Fruit fly (Drosophila melanogaster) whole organism, prepupa: ENCODE results near the gene CNMaR.
A peak's percentile ranks its signal among the peaks of the same experiment; 100 is the strongest.

Experiments
- CG10631 ChIP-seq: fragments of 200-800 bp; sonication (Bioruptor generic); optimal IDR thresholded peaks from 2 replicates; lab custom pipeline; 2016; ENCODE audit warnings: missing biosample characterization, missing genetic modification characterization
- CG10669 ChIP-seq: fragments of 200-800 bp; sonication (Bioruptor generic); optimal IDR thresholded peaks from 3 replicates; lab custom pipeline; 2018; ENCODE audit warnings: missing biosample characterization, mild to moderate bottlenecking, missing genetic modification characterization, moderate library complexity
- CG11762 ChIP-seq: fragments of 200-800 bp; sonication (Bioruptor generic); optimal IDR thresholded peaks from 3 replicates; lab custom pipeline; 2016; ENCODE audit warnings: missing biosample characterization, missing genetic modification characterization; ENCODE audit not compliant: insufficient read depth
- CG11902 ChIP-seq: fragments of 200-800 bp; sonication (Bioruptor generic); optimal IDR thresholded peaks from 3 replicates; lab custom pipeline; 2016; ENCODE audit warnings: missing biosample characterization, missing genetic modification characterization
- CG1621 ChIP-seq: fragments of 200-800 bp; sonication (Bioruptor generic); optimal IDR thresholded peaks from 3 replicates; lab custom pipeline; 2018; ENCODE audit warnings: missing biosample characterization, mild to moderate bottlenecking, missing genetic modification characterization
- CG16779 ChIP-seq: fragments of 200-800 bp; sonication (Bioruptor generic); optimal IDR thresholded peaks from 3 replicates; lab custom pipeline; 2017; ENCODE audit warnings: missing biosample characterization, mild to moderate bottlenecking, missing genetic modification characterization
- CG3032 ChIP-seq: fragments of 200-800 bp; optimal IDR thresholded peaks from 2 replicates; lab custom pipeline; 2019; ENCODE audit warnings: missing biosample characterization, mild to moderate bottlenecking, missing genetic modification characterization, moderate library complexity
- CG32006 ChIP-seq: fragments of 200-800 bp; sonication (Bioruptor generic); optimal IDR thresholded peaks from 3 replicates; lab custom pipeline; 2017; ENCODE audit warnings: missing biosample characterization, mild to moderate bottlenecking, missing genetic modification characterization
- CG34406 ChIP-seq: fragments of 200-800 bp; sonication (Bioruptor generic); optimal IDR thresholded peaks from 3 replicates; lab custom pipeline; 2016; ENCODE audit warnings: missing biosample characterization, missing genetic modification characterization
- CG4318 ChIP-seq: fragments of 200-800 bp; sonication (Bioruptor generic); optimal IDR thresholded peaks from 3 replicates; lab custom pipeline; 2017; ENCODE audit warnings: missing biosample characterization, mild to moderate bottlenecking, missing genetic modification characterization
- CG6808 ChIP-seq: fragments of 200-800 bp; sonication (Bioruptor generic); optimal IDR thresholded peaks from 3 replicates; lab custom pipeline; 2017; ENCODE audit warnings: missing biosample characterization, missing genetic modification characterization, mild to moderate bottlenecking, moderate library complexity, missing genetic modification reagents
- CG8119 ChIP-seq: fragments of 200-800 bp; sonication (Bioruptor generic); IDR thresholded peaks from 3 replicates; pipeline ENCODE4 v1.3.6; 2022; ENCODE audit warnings: missing biosample characterization, missing genetic modification characterization
- CG8319 ChIP-seq: fragments of 200-800 bp; sonication (Bioruptor generic); optimal IDR thresholded peaks from 3 replicates; lab custom pipeline; 2016; ENCODE audit warnings: missing biosample characterization, missing genetic modification characterization
- CG8632 ChIP-seq: fragments of 200-800 bp; sonication (Bioruptor generic); optimal IDR thresholded peaks from 3 replicates; lab custom pipeline; 2016; ENCODE audit warnings: missing biosample characterization, missing genetic modification characterization
- Eip75B ChIP-seq: fragments of 200-800 bp; sonication (Bioruptor generic); optimal IDR thresholded peaks from 3 replicates; lab custom pipeline; 2016; ENCODE audit warnings: missing biosample characterization, missing genetic modification characterization
- Gug ChIP-seq: fragments of 200-800 bp; sonication (Bioruptor generic); IDR thresholded peaks from 2 replicates; pipeline ENCODE4 v1.3.6; 2022; ENCODE audit warnings: missing biosample characterization, missing genetic modification characterization
- Hr38 ChIP-seq: sonication (Bioruptor generic); optimal IDR thresholded peaks from 2 replicates; lab custom pipeline; 2016; ENCODE audit warnings: missing biosample characterization, missing genetic modification characterization
- Hr39 ChIP-seq: fragments of 200-800 bp; sonication (Bioruptor generic); optimal IDR thresholded peaks from 2 replicates; lab custom pipeline; 2016; ENCODE audit warnings: missing biosample characterization, missing genetic modification characterization
- Lpt ChIP-seq: fragments of 200-800 bp; sonication (Bioruptor generic); optimal IDR thresholded peaks from 3 replicates; lab custom pipeline; 2016; ENCODE audit warnings: missing biosample characterization, missing genetic modification characterization
- Met ChIP-seq: fragments of 200-800 bp; sonication (Bioruptor generic); optimal IDR thresholded peaks from 3 replicates; lab custom pipeline; 2016; ENCODE audit warnings: missing biosample characterization, missing genetic modification characterization
- OdsH ChIP-seq: fragments of 200-800 bp; sonication (Bioruptor generic); optimal IDR thresholded peaks from 3 replicates; lab custom pipeline; 2016; ENCODE audit warnings: missing biosample characterization, missing genetic modification characterization
- Smox ChIP-seq: fragments of 200-800 bp; sonication (Bioruptor generic); optimal IDR thresholded peaks from 3 replicates; lab custom pipeline; 2016; ENCODE audit warnings: missing biosample characterization, missing genetic modification characterization
- Sox102F ChIP-seq: fragments of 200-800 bp; sonication (Bioruptor generic); optimal IDR thresholded peaks from 2 replicates; lab custom pipeline; 2016; ENCODE audit warnings: missing biosample characterization, mild to moderate bottlenecking, missing genetic modification characterization
- Sox14 ChIP-seq: fragments of 200-800 bp; sonication (Bioruptor generic); optimal IDR thresholded peaks from 3 replicates; lab custom pipeline; 2016; ENCODE audit warnings: missing biosample characterization, missing genetic modification characterization
- Sox15 ChIP-seq: fragments of 200-800 bp; sonication (Bioruptor generic); optimal IDR thresholded peaks from 3 replicates; lab custom pipeline; 2016; ENCODE audit warnings: missing biosample characterization, missing genetic modification characterization
- acj6 ChIP-seq: fragments of 200-800 bp; sonication (Bioruptor generic); optimal IDR thresholded peaks from 3 replicates; lab custom pipeline; 2016; ENCODE audit warnings: missing biosample characterization, missing genetic modification characterization
- cyc ChIP-seq: fragments of 200-800 bp; sonication (Bioruptor generic); optimal IDR thresholded peaks from 3 replicates; lab custom pipeline; 2016; ENCODE audit warnings: missing biosample characterization, missing genetic modification characterization
- dac ChIP-seq: fragments of 200-800 bp; sonication (Bioruptor generic); optimal IDR thresholded peaks from 2 replicates; lab custom pipeline; 2017; ENCODE audit warnings: missing biosample characterization, mild to moderate bottlenecking, missing genetic modification characterization
- dsx ChIP-seq: fragments of 200-800 bp; optimal IDR thresholded peaks from 3 replicates; lab custom pipeline; 2019; ENCODE audit warnings: missing biosample characterization, mild to moderate bottlenecking, missing genetic modification characterization, moderate library complexity; ENCODE audit not compliant: poor library complexity, severe bottlenecking
- eg ChIP-seq: fragments of 200-800 bp; sonication (Bioruptor generic); IDR thresholded peaks from 3 replicates; pipeline ENCODE4 v1.3.6; 2022; ENCODE audit warnings: missing biosample characterization, missing genetic modification characterization
- fkh ChIP-seq: fragments of 200-800 bp; sonication (Bioruptor generic); optimal IDR thresholded peaks from 3 replicates; lab custom pipeline; 2017; ENCODE audit warnings: missing biosample characterization, mild to moderate bottlenecking, missing genetic modification characterization, moderate library complexity
- net ChIP-seq: fragments of 200-800 bp; sonication (Bioruptor generic); optimal IDR thresholded peaks from 3 replicates; lab custom pipeline; 2016; ENCODE audit warnings: missing biosample characterization, missing genetic modification characterization
- pdm3 ChIP-seq: fragments of 200-800 bp; sonication (Bioruptor generic); optimal IDR thresholded peaks from 3 replicates; lab custom pipeline; 2016; ENCODE audit warnings: missing biosample characterization, missing genetic modification characterization
- salr ChIP-seq, 2 experiments: fragments of 200-800 bp; sonication (Bioruptor generic); optimal IDR thresholded peaks; 3 replicates each; lab custom pipeline; 2016 to 2018; ENCODE audit warnings: missing biosample characterization in 2 of 2, missing genetic modification characterization in 2 of 2, mild to moderate bottlenecking in 1 of 2
- ss ChIP-seq, 2 experiments: fragments of 200-800 bp; sonication (Bioruptor generic); optimal IDR thresholded peaks; 2 replicates in 1 of 2; 3 replicates in 1 of 2; lab custom pipeline; 2017 to 2018; ENCODE audit warnings: mild to moderate bottlenecking in 2 of 2, missing biosample characterization in 2 of 2, missing genetic modification characterization in 2 of 2, moderate library complexity in 1 of 2
- svp ChIP-seq: fragments of 200-800 bp; sonication (Bioruptor generic); peaks from one replicate; lab custom pipeline; 2016; ENCODE audit warnings: missing biosample characterization, missing genetic modification characterization
- topi ChIP-seq: fragments of 200-800 bp; sonication (Bioruptor generic); optimal IDR thresholded peaks from 3 replicates; lab custom pipeline; 2016; ENCODE audit warnings: missing biosample characterization, missing genetic modification characterization
- vri ChIP-seq: fragments of 200-800 bp; sonication (Bioruptor generic); optimal IDR thresholded peaks from 3 replicates; lab custom pipeline; 2016; ENCODE audit warnings: missing biosample characterization, mild to moderate bottlenecking, missing genetic modification characterization

The CNMaR gene

dm6 chr3L:9696650-9697526 lies 53.0 kb downstream of the CNMaR start, which contains the start of gene Prps (continued):
- TF ChIP-seq topi (GFP tag; lab: Kevin White, UChicago) (peak; percentile 91), ss (GFP tag; optimal IDR thresholded peaks at IDR 0.05; lab: Kevin White, UChicago) (peak; percentile 84 to 86), CG3032 (peak; percentile 79), CG1621 (tag; lab: Kevin White, UChicago) (peak; percentile 72), CG34406 (GFP tag; lab: Kevin White, UChicago) (peak; percentile 73), Hr38 (no peak), CG11902 (GFP tag; lab: Kevin White, UChicago) (peak; percentile 68), Lpt (GFP tag; lab: Kevin White, UChicago) (peak; percentile 70), Gug (GFP tag; lab: Robert Waterston, UW) (peak; percentile 71), eg (GFP tag; lab: Robert Waterston, UW) (peak; percentile 88), Met (GFP tag; lab: Kevin White, UChicago) (peak; percentile 89), OdsH (GFP tag; lab: Kevin White, UChicago) (peak; percentile 83), acj6 (GFP tag; lab: Kevin White, UChicago) (peak; percentile 83), CG32006 (GFP tag; lab: Kevin White, UChicago) (peak; percentile 70), Sox15 (GFP tag; lab: Kevin White, UChicago) (peak; percentile 61), Eip75B (GFP tag; lab: Kevin White, UChicago) (peak; percentile 91), dac (GFP tag; lab: Kevin White, UChicago) (peak; percentile 24), net (GFP tag; lab: Kevin White, UChicago) (peak; percentile 87), cyc (peak; percentile 90), CG8632 (GFP tag; lab: Kevin White, UChicago) (peak; percentile 83), CG6808 (GFP tag; lab: Kevin White, UChicago) (peak; percentile 77), CG4318 (GFP tag; lab: Kevin White, UChicago) (no peak), CG10669 (peak; percentile 82), CG10631 (GFP tag; lab: Kevin White, UChicago) (no peak), fkh (GFP tag; lab: Kevin White, UChicago) (peak; percentile 23), Sox102F (GFP tag; lab: Kevin White, UChicago) (peak; percentile 93), Smox (peak; percentile 85), CG8119 (GFP tag; lab: Robert Waterston, UW) (peak; percentile 78; the same call in 2 of the 3 replicates), Sox14 (GFP tag; lab: Kevin White, UChicago) (peak; percentile 82), pdm3 (peak; percentile 88), Hr39 (GFP tag; lab: Kevin White, UChicago) (peak; percentile 82), CG11762 (GFP tag; lab: Kevin White, UChicago) (peak; percentile 79), salr (GFP tag; optimal IDR thresholded peaks at IDR 0.05; lab: Kevin White, UChicago) (peak in 1 of 2 experiments; percentile 63), CG8319 (GFP tag; lab: Kevin White, UChicago) (peak; percentile 70)
- TF ChIP-seq, all 60 proteins: peak for 56

- TF ChIP-seq CG16779 (tag; lab: Kevin White, UChicago) (no peak), vri (GFP tag; lab: Kevin White, UChicago) (no peak), net (GFP tag; lab: Kevin White, UChicago) (no peak), dsx (no peak), CG11762 (GFP tag; lab: Kevin White, UChicago) (no peak), CG6808 (GFP tag; lab: Kevin White, UChicago) (no peak), salr (GFP tag; optimal IDR thresholded peaks at IDR 0.05; lab: Kevin White, UChicago) (no peak), svp (GFP tag; lab: Kevin White, UChicago) (no peak)
Measured at dm6 chr3L:9697527-9697883, 53.6 kb downstream of the CNMaR start.
